Worm (Caenorhabditis elegans) whole organism, young adult: ENCODE measurements around the gene W09D10.4.

ENCODE experiments used
- Y95B8A.8 ChIP-seq: fragments of 200-800 bp; sonication (Bioruptor generic); IDR thresholded peaks from 2 replicates; pipeline ENCODE4 v1.3.6; 2022; ENCODE audit warnings: missing genetic modification reagents, missing genetic modification characterization, missing compliant biosample characterization
- ceh-58 ChIP-seq: fragments of 200-800 bp; sonication (Bioruptor generic); IDR thresholded peaks from 2 replicates; pipeline ENCODE4 v1.3.6; 2022; ENCODE audit warnings: missing genetic modification characterization, missing compliant biosample characterization
- die-1 ChIP-seq: sonication (generic microtip); optimal IDR thresholded peaks from 2 replicates; lab custom pipeline; 2016; ENCODE audit warnings: missing genotype, mild to moderate bottlenecking, missing genetic modification characterization, missing compliant biosample characterization
- lsy-27 ChIP-seq: sonication (generic microtip); optimal IDR thresholded peaks from 2 replicates; lab custom pipeline; 2017; ENCODE audit warnings: missing genetic modification characterization, mild to moderate bottlenecking, missing compliant biosample characterization, antibody characterized with exemption, missing genotype, borderline replicate concordance; ENCODE audit not compliant: insufficient read depth
- snpc-4 ChIP-seq, 5 experiments: fragments of 150-350 bp in 1 of 5; sonication (generic microtip) in 4 of 5; optimal IDR thresholded peaks; 2 replicates each; lab custom pipeline; 2014 to 2018; ENCODE audit warnings: missing genetic modification characterization in 5 of 5, missing biosample characterization in 3 of 5, antibody characterized with exemption in 2 of 5, mild to moderate bottlenecking in 2 of 5, missing compliant biosample characterization in 2 of 5, missing genotype in 2 of 5, moderate library complexity in 2 of 5, missing genetic modification reagents in 1 of 5
- tbx-9 ChIP-seq: sonication (generic microtip); optimal IDR thresholded peaks from 2 replicates; lab custom pipeline; 2016; ENCODE audit warnings: borderline replicate concordance, missing genetic modification characterization, inconsistent platforms, missing compliant biosample characterization

DNA sequence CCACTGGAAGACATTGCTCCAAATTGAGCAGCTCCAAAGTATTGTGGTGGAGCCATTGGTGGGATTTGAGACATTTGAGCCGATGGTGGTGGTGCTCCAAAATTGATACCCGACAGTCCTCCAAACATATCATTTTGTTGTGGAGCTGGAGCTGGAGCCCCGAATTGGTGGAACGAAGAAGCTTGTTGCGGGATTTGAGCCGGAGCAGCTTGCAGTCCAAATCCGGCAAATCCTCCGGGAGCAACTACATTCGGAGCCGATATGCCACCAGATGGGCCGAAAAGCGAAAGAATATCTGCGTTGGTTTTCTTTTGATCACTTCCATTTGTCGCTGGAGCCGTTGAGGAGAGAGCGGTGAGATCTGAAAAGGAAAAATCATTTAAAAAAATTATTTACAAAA, 22.1 kb upstream of the W09D10.4 start:
- TF ChIP-seq die-1 (no peak), tbx-9 (tag; lab: Kevin White, UChicago) (no peak), snpc-4 (GFP tag; optimal IDR thresholded peaks at IDR 0.05; lab: Kevin White, UChicago) (no peak), snpc-4 (tag; optimal IDR thresholded peaks at IDR 0.05; lab: Kevin White, UChicago) (no peak), Y95B8A.8 (GFP tag; lab: Robert Waterston, UW) (no peak), ceh-58 (GFP tag; lab: Robert Waterston, UW) (no peak), lsy-27 (tag; lab: Kevin White, UChicago) (no peak)
